Worm (Caenorhabditis elegans) whole organism, late embryonic: ENCODE data around the gene tric-1B.2.

ENCODE experiments used
- F13H6.1 ChIP-seq: sonication (generic microtip); optimal IDR thresholded peaks from 2 replicates; lab custom pipeline; 2016; ENCODE audit warnings: missing genetic modification characterization, missing compliant biosample characterization
- K02D7.2 ChIP-seq: sonication (generic microtip); optimal IDR thresholded peaks from 2 replicates; lab custom pipeline; 2017; ENCODE audit warnings: mild to moderate bottlenecking, missing genetic modification characterization, missing compliant biosample characterization
- T23F11.4 ChIP-seq: fragments of 200-800 bp; sonication (Bioruptor generic); optimal IDR thresholded peaks from 2 replicates; lab custom pipeline; 2018; ENCODE audit warnings: mild to moderate bottlenecking, missing genetic modification characterization, missing compliant biosample characterization
- Y22D7AL.16 ChIP-seq: sonication (generic microtip); optimal IDR thresholded peaks from 2 replicates; lab custom pipeline; 2016; ENCODE audit warnings: missing genetic modification characterization, missing compliant biosample characterization
- ceh-14 ChIP-seq: sonication (generic microtip); optimal IDR thresholded peaks from 2 replicates; lab custom pipeline; 2016; ENCODE audit warnings: missing genotype, missing genetic modification characterization, missing compliant biosample characterization
- ceh-30 ChIP-seq: fragments of 150-350 bp; optimal IDR thresholded peaks from 2 replicates; lab custom pipeline; 2014; ENCODE audit warnings: missing biosample characterization, missing genetic modification characterization
- ceh-34 ChIP-seq: sonication (generic microtip); optimal IDR thresholded peaks from 2 replicates; lab custom pipeline; 2016; ENCODE audit warnings: mild to moderate bottlenecking, missing genetic modification characterization, missing compliant biosample characterization
- ceh-48 ChIP-seq: sonication (generic microtip); optimal IDR thresholded peaks from 2 replicates; lab custom pipeline; 2016; ENCODE audit warnings: missing genetic modification characterization, inconsistent platforms, missing compliant biosample characterization
- ceh-6 ChIP-seq: fragments of 200-800 bp; sonication (Bioruptor generic); optimal IDR thresholded peaks from 2 replicates; lab custom pipeline; 2018; ENCODE audit warnings: mild to moderate bottlenecking, missing genetic modification characterization, missing compliant biosample characterization
- che-1 ChIP-seq: sonication (generic microtip); optimal IDR thresholded peaks from 2 replicates; lab custom pipeline; 2016; ENCODE audit warnings: mild to moderate bottlenecking, missing genetic modification characterization, missing compliant biosample characterization
- dmd-4 ChIP-seq: sonication (generic microtip); optimal IDR thresholded peaks from 2 replicates; lab custom pipeline; 2016; ENCODE audit warnings: borderline replicate concordance, missing genetic modification characterization, missing compliant biosample characterization
- dve-1 ChIP-seq: sonication (generic microtip); optimal IDR thresholded peaks from 2 replicates; lab custom pipeline; 2017; ENCODE audit warnings: antibody characterized with exemption, mild to moderate bottlenecking, missing genetic modification characterization, missing compliant biosample characterization
- elt-2 ChIP-seq: sonication (generic microtip); optimal IDR thresholded peaks from 2 replicates; lab custom pipeline; 2016; ENCODE audit warnings: missing genetic modification reagents, missing genetic modification characterization, missing compliant biosample characterization
- fkh-6 ChIP-seq: sonication (generic microtip); optimal IDR thresholded peaks from 2 replicates; lab custom pipeline; 2016; ENCODE audit warnings: missing genetic modification characterization, missing compliant biosample characterization
- hlh-13 ChIP-seq: fragments of 200-800 bp; sonication (Bioruptor generic); optimal IDR thresholded peaks from 2 replicates; lab custom pipeline; 2018; ENCODE audit warnings: mild to moderate bottlenecking, missing genetic modification characterization, missing compliant biosample characterization
- hlh-15 ChIP-seq: sonication (generic microtip); optimal IDR thresholded peaks from 2 replicates; lab custom pipeline; 2016; ENCODE audit warnings: missing genetic modification characterization, missing compliant biosample characterization
- hlh-30 ChIP-seq: sonication (generic microtip); optimal IDR thresholded peaks from 2 replicates; lab custom pipeline; 2017; ENCODE audit warnings: antibody characterized with exemption, missing genetic modification characterization, missing compliant biosample characterization; ENCODE audit not compliant: insufficient read depth
- hlh-8 ChIP-seq: sonication (generic microtip); optimal IDR thresholded peaks from 2 replicates; lab custom pipeline; 2016; ENCODE audit warnings: missing genotype, missing genetic modification characterization, missing compliant biosample characterization
- lim-6 ChIP-seq: sonication (generic microtip); optimal IDR thresholded peaks from 2 replicates; lab custom pipeline; 2016; ENCODE audit warnings: missing genetic modification characterization, missing compliant biosample characterization
- mec-3 ChIP-seq: sonication (generic microtip); optimal IDR thresholded peaks from 2 replicates; lab custom pipeline; 2016; ENCODE audit warnings: borderline replicate concordance, missing genetic modification characterization, missing compliant biosample characterization
- nfya-1 ChIP-seq: sonication (generic microtip); optimal IDR thresholded peaks from 2 replicates; lab custom pipeline; 2017; ENCODE audit warnings: missing genetic modification characterization, mild to moderate bottlenecking, missing compliant biosample characterization, antibody characterized with exemption, moderate library complexity
- nhr-11 ChIP-seq: fragments of 150-350 bp; optimal IDR thresholded peaks from 2 replicates; lab custom pipeline; 2014; ENCODE audit warnings: missing biosample characterization, missing genetic modification characterization
- nhr-232 ChIP-seq: sonication (generic microtip); optimal IDR thresholded peaks from 2 replicates; lab custom pipeline; 2016; ENCODE audit warnings: missing genetic modification characterization, missing compliant biosample characterization
- npax-4 ChIP-seq: sonication (generic microtip); optimal IDR thresholded peaks from 2 replicates; lab custom pipeline; 2016; ENCODE audit warnings: missing genetic modification characterization, missing compliant biosample characterization
- pax-1 ChIP-seq: fragments of 150-350 bp; optimal IDR thresholded peaks from 2 replicates; lab custom pipeline; 2014; ENCODE audit warnings: missing biosample characterization, missing genetic modification characterization
- pha-4 ChIP-seq: fragments of 150-350 bp; optimal IDR thresholded peaks from 2 replicates; lab custom pipeline; 2018; ENCODE audit warnings: missing biosample characterization, missing genetic modification reagents, missing genetic modification characterization
- sdc-2 ChIP-seq: sonication (generic microtip); optimal IDR thresholded peaks from 2 replicates; lab custom pipeline; 2016; ENCODE audit warnings: missing genotype, missing genetic modification characterization, missing compliant biosample characterization
- sox-4 ChIP-seq: sonication (generic microtip); optimal IDR thresholded peaks from 2 replicates; lab custom pipeline; 2017; ENCODE audit warnings: mild to moderate bottlenecking, missing genetic modification characterization, inconsistent platforms, missing compliant biosample characterization
- syd-9 ChIP-seq: sonication (generic microtip); optimal IDR thresholded peaks from 2 replicates; lab custom pipeline; 2016; ENCODE audit warnings: mild to moderate bottlenecking, missing genetic modification characterization, moderate library complexity, missing compliant biosample characterization
- tbx-2 ChIP-seq: sonication (generic microtip); optimal IDR thresholded peaks from 2 replicates; lab custom pipeline; 2016; ENCODE audit warnings: missing genetic modification characterization, missing compliant biosample characterization
- tbx-7 ChIP-seq: sonication (generic microtip); optimal IDR thresholded peaks from 2 replicates; lab custom pipeline; 2016; ENCODE audit warnings: missing genotype, missing genetic modification characterization, missing compliant biosample characterization
- ttx-3 ChIP-seq: sonication (generic microtip); optimal IDR thresholded peaks from 2 replicates; lab custom pipeline; 2016; ENCODE audit warnings: missing genetic modification reagents, missing genetic modification characterization, missing compliant biosample characterization
- unc-55 ChIP-seq: sonication (generic microtip); optimal IDR thresholded peaks from 2 replicates; lab custom pipeline; 2017; ENCODE audit warnings: missing biosample characterization, missing genetic modification reagents, missing genetic modification characterization
- unc-86 ChIP-seq: sonication (generic microtip); optimal IDR thresholded peaks from 2 replicates; lab custom pipeline; 2016; ENCODE audit warnings: missing genetic modification characterization, missing compliant biosample characterization
- zip-5 ChIP-seq: sonication (generic microtip); optimal IDR thresholded peaks from 2 replicates; lab custom pipeline; 2016; ENCODE audit warnings: missing genetic modification characterization, missing compliant biosample characterization

Gene tric-1B.2

DNA sequence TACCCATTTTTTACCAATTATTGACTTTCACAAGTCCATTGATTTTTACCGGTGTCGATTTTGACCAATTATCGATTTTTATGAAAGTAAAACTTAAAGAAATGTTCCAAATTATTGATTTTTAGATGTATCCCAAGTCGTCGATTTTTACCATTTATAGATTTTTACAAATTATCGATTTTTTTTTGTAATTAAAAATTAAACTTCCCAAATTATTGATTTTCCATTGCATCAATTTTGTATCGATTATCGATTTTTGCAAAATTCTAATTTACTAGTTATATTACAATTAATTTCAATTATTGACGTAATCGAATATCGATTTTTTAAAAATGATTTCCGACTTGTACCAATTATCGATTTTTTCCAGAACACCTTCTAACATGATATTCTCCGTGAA, 24.0 kb upstream of the tric-1B.2 start, which contains the start of gene sre-50:
Gene sre-50 (plus strand): TSS at position 384 of the 400 bp plus-strand sequence.
- TF ChIP-seq T23F11.4 (GFP tag; lab: Kevin White, UChicago) (no peak), ceh-48 (peak; percentile 16)

DNA sequence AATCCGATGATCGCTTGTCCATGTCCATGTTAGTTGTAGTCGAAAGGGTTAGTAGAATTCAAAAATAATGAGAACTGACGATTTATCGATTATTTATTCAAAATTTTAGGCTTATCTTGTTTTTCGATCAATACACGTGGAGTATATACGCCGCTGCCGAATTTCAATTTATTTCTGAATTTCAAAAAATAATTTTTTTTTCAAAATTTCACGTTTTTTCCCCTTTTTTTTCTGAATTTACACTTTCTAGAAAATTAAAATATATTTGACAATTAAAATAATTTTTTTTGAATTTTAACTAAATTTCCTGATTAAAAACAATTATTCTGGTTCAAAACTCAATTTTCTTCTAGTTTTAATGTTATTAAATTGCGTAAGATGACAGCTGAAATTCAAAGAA, 23.2 kb upstream of the tric-1B.2 start, which contains the start of gene C50E10.1:
Gene C50E10.1 (minus strand): TSS at position 101 of the 400 bp plus-strand sequence.
- no peak for TF ChIP-seq hlh-8 (tag; lab: Kevin White, UChicago)
- TF ChIP-seq F13H6.1, result no peak
- TF ChIP-seq ceh-30 (tag; lab: Kevin White, UChicago), result no peak
- no peak for TF ChIP-seq hlh-13
- no peak for TF ChIP-seq ceh-14 (tag; lab: Kevin White, UChicago)
- TF ChIP-seq nhr-232 (tag; lab: Kevin White, UChicago), result no peak
- no peak for TF ChIP-seq mec-3 (tag; lab: Kevin White, UChicago)
- no peak for TF ChIP-seq unc-55
- TF ChIP-seq Y22D7AL.16, result no peak
- TF ChIP-seq ttx-3 (tag; lab: Kevin White, UChicago), result no peak
- no peak for TF ChIP-seq che-1 (tag; lab: Kevin White, UChicago)
- TF ChIP-seq tbx-2 (tag; lab: Kevin White, UChicago), result no peak
- TF ChIP-seq sox-4 (tag; lab: Kevin White, UChicago), result no peak
- no peak for TF ChIP-seq syd-9 (tag; lab: Kevin White, UChicago)
- TF ChIP-seq ceh-48, result no peak
- no peak for TF ChIP-seq tbx-7 (tag; lab: Kevin White, UChicago)
- no peak for TF ChIP-seq pax-1 (tag; lab: Kevin White, UChicago)
- no peak for TF ChIP-seq unc-86
- no peak for TF ChIP-seq nhr-11

DNA sequence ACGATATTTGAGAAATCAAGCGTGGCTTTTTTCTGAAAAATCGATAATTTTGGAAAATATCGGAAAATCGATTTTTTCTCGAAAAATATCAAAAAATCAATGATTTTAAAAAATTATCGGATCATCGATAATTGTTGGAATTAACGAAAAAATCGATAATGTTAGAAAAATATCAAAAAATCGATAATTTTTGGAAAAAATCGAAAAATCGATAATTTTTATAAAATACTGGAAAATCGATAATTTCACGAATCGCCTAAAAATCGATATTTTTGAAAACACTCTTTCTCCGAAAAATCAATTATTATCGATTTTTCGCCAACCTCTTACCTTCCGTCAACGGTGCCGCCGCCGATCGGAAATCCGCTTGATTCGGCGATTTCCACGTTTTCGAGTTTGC, 22.0 kb upstream of the tric-1B.2 start:
- TF ChIP-seq nhr-11 (no peak), fkh-6 (tag; lab: Kevin White, UChicago) (no peak), nfya-1 (tag; lab: Kevin White, UChicago) (no peak), zip-5 (tag; lab: Kevin White, UChicago) (no peak), K02D7.2 (tag; lab: Kevin White, UChicago) (no peak), hlh-15 (tag; lab: Kevin White, UChicago) (no peak), ceh-48 (peak; percentile 68)

DNA sequence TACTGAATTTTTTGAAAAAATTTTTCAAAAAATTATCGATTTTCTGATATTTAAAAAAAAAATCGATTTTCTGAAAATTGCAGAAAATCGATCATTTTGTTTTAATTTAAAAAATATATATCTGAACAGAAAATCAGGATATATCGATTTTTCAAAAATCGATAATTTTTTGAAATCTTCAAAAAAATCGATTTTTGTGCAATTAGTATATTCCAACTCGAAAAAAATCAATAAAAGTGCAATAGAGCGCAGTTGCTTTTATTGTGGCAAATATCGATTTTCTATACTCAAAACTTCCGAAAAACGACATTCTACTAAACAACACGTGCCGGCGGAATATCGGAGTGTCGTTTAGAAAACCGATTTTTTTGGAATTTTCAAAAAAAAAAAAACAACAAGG, 21.5 kb upstream of the tric-1B.2 start:
- TF ChIP-seq ceh-48, result peak; percentile 3
- no peak for TF ChIP-seq Y22D7AL.16
- TF ChIP-seq, all 69 proteins: peak for 1

DNA sequence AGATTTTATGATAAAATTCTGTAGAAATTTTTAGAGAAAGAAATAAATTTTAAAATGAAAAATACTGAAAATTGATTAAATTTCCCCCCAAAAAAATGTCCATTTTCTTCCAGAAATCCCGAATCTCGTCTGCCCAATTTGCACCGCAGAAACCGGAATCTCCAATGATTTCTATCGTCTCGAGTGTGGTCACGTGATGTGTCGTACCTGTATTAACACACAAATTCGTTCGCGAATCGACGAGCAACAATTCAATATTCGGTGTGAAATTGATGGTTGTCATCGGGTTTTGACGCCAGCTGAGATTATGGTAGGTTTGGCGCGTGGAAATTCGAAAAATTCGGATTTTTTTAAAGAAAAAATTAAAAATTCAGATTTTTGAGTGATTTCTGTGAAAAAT, 17.4 kb upstream of the tric-1B.2 start:
- no peak for TF ChIP-seq tbx-7 (tag; lab: Kevin White, UChicago)
- TF ChIP-seq ceh-6 (GFP tag; lab: Kevin White, UChicago), result no peak
- peak; percentile 60 for TF ChIP-seq hlh-30 (tag; lab: Kevin White, UChicago)
- no peak for TF ChIP-seq dmd-4 (tag; lab: Kevin White, UChicago)
- TF ChIP-seq che-1 (tag; lab: Kevin White, UChicago), result no peak
- TF ChIP-seq ceh-34, result no peak
- TF ChIP-seq pha-4, result no peak
- no peak for TF ChIP-seq sdc-2 (tag; lab: Kevin White, UChicago)

DNA sequence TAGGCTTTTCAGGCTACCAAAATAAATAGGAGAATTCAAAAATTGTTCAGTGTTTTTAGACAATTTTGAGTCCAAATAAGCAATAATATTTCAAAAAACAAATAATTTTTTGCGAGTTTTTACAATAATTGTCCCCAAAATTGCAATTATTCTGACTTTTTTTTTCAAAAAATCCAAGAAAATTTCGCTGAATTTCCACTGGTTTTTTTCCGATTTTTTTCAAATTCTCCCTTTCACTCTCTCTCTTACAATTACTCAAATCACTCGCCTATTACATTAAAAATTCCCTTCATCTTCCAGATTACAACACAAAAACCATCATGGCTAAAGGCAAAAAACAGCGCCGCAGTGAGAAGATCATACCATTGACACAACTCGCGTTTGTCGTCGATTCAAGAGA, 9.9 kb upstream of the tric-1B.2 start, which contains the start of gene Y57A10A.31:
Gene Y57A10A.31 (plus strand): TSS at position 301 of the 400 bp plus-strand sequence.
- no peak for TF ChIP-seq elt-2 (tag; lab: Kevin White, UChicago)
- TF ChIP-seq dve-1 (tag; lab: Kevin White, UChicago), result no peak
- no peak for TF ChIP-seq T23F11.4 (GFP tag; lab: Kevin White, UChicago)
- TF ChIP-seq npax-4, result no peak
- TF ChIP-seq sox-4 (tag; lab: Kevin White, UChicago), result no peak
- no peak for TF ChIP-seq lim-6 (tag; lab: Kevin White, UChicago)
- TF ChIP-seq sdc-2 (tag; lab: Kevin White, UChicago), result no peak
